Fruit fly (Drosophila melanogaster) whole organism, adult: ENCODE measurements around the gene CG15914.

ENCODE experiments used
- CG11617 ChIP-seq: fragments of 200-800 bp; sonication (Bioruptor generic); optimal IDR thresholded peaks from 2 replicates; lab custom pipeline; 2017; ENCODE audit warnings: mild to moderate bottlenecking, missing biosample characterization, missing genetic modification reagents, missing genetic modification characterization
- CG12768 ChIP-seq: fragments of 200-800 bp; sonication (Bioruptor generic); optimal IDR thresholded peaks from 2 replicates; lab custom pipeline; 2017; ENCODE audit warnings: missing biosample characterization, missing genetic modification characterization, mild to moderate bottlenecking, moderate library complexity, missing genetic modification reagents
- CG14711 ChIP-seq: fragments of 200-800 bp; sonication (Bioruptor generic); optimal IDR thresholded peaks from 2 replicates; lab custom pipeline; 2018; ENCODE audit warnings: missing biosample characterization, mild to moderate bottlenecking, missing genetic modification characterization, moderate library complexity
- CG1620 ChIP-seq: fragments of 200-800 bp; sonication (Bioruptor generic); optimal IDR thresholded peaks from 2 replicates; lab custom pipeline; 2016; ENCODE audit warnings: missing biosample characterization, missing genetic modification characterization
- CG33017 ChIP-seq: fragments of 200-800 bp; sonication (Bioruptor generic); optimal IDR thresholded peaks from 2 replicates; lab custom pipeline; 2018; ENCODE audit warnings: missing biosample characterization, mild to moderate bottlenecking, missing genetic modification characterization, moderate library complexity
- CG5204 ChIP-seq: fragments of 200-800 bp; sonication (Bioruptor generic); optimal IDR thresholded peaks from 2 replicates; lab custom pipeline; 2016; ENCODE audit warnings: missing biosample characterization, missing genetic modification characterization
- CG7045 ChIP-seq: fragments of 200-800 bp; sonication (Bioruptor generic); optimal IDR thresholded peaks from 2 replicates; lab custom pipeline; 2017; ENCODE audit warnings: missing biosample characterization, mild to moderate bottlenecking, missing genetic modification characterization
- CG7101 ChIP-seq: fragments of 200-800 bp; sonication (Bioruptor generic); optimal IDR thresholded peaks from 2 replicates; lab custom pipeline; 2018; ENCODE audit warnings: missing biosample characterization, mild to moderate bottlenecking, missing genetic modification characterization, moderate library complexity
- Clk ChIP-seq: fragments of 200-800 bp; sonication (Bioruptor generic); optimal IDR thresholded peaks from 2 replicates; lab custom pipeline; 2017; ENCODE audit warnings: missing biosample characterization, missing genetic modification characterization
- Crg-1 ChIP-seq: fragments of 200-800 bp; sonication (Bioruptor generic); optimal IDR thresholded peaks from 2 replicates; lab custom pipeline; 2016; ENCODE audit warnings: missing biosample characterization, missing genetic modification characterization
- Hr96 ChIP-seq: fragments of 200-800 bp; sonication (Bioruptor generic); optimal IDR thresholded peaks from 2 replicates; lab custom pipeline; 2016; ENCODE audit warnings: missing biosample characterization, missing genetic modification characterization
- Mnt ChIP-seq: fragments of 200-800 bp; sonication (Bioruptor generic); optimal IDR thresholded peaks from 2 replicates; lab custom pipeline; 2016; ENCODE audit warnings: missing biosample characterization, mild to moderate bottlenecking, missing genetic modification characterization
- bab1 ChIP-seq: fragments of 200-800 bp; sonication (Bioruptor generic); optimal IDR thresholded peaks from 3 replicates; lab custom pipeline; 2019; ENCODE audit warnings: missing biosample characterization, mild to moderate bottlenecking, missing genetic modification characterization, moderate library complexity
- cic ChIP-seq: fragments of 200-800 bp; sonication (Bioruptor generic); optimal IDR thresholded peaks from 2 replicates; lab custom pipeline; 2017; ENCODE audit warnings: missing biosample characterization, mild to moderate bottlenecking, missing genetic modification characterization, moderate library complexity
- cnc ChIP-seq, 2 experiments: fragments of >200 bp; optimal IDR thresholded peaks; 2 replicates each; lab custom pipeline; 2017
- kay ChIP-seq: fragments of 200-800 bp; sonication (Bioruptor generic); peaks from one replicate; lab custom pipeline; 2016; ENCODE audit warnings: missing biosample characterization, missing genetic modification characterization, borderline replicate concordance
- ovo ChIP-seq: fragments of 200-800 bp; sonication (Bioruptor generic); optimal IDR thresholded peaks from 2 replicates; lab custom pipeline; 2016; ENCODE audit warnings: missing biosample characterization, missing genetic modification characterization
- pad ChIP-seq: fragments of 200-800 bp; sonication (Bioruptor generic); optimal IDR thresholded peaks from 3 replicates; lab custom pipeline; 2017; ENCODE audit warnings: missing biosample characterization, missing genetic modification characterization, mild to moderate bottlenecking, moderate library complexity, missing genetic modification reagents
- tj ChIP-seq: fragments of 200-800 bp; sonication (Bioruptor generic); optimal IDR thresholded peaks from 3 replicates; lab custom pipeline; 2017; ENCODE audit warnings: missing biosample characterization, mild to moderate bottlenecking, missing genetic modification characterization, moderate library complexity
- toe ChIP-seq: fragments of 200-800 bp; sonication (Bioruptor generic); optimal IDR thresholded peaks from 2 replicates; lab custom pipeline; 2016; ENCODE audit warnings: missing biosample characterization, missing genetic modification characterization

The CG15914 gene

dm6 chrX:15889780-15890608, 36.8 kb downstream of the CG15914 start, which contains the start of the genes MSBP and CG15916:
Gene MSBP, minus strand, starts transcription at chrX:15890109.
Gene CG15916, plus strand, starts transcription at chrX:15890589.
- TF ChIP-seq CG1620 (peak; percentile 31), Mnt (GFP tag; lab: Kevin White, UChicago) (peak; percentile 14), Clk (GFP tag; lab: Kevin White, UChicago) (no peak), CG14711 (tag; lab: Kevin White, UChicago) (peak; percentile 3), CG12768 (GFP tag; lab: Kevin White, UChicago) (no peak), cic (GFP tag; lab: Kevin White, UChicago) (no peak), toe (GFP tag; lab: Kevin White, UChicago) (peak; percentile 27), ovo (GFP tag; lab: Kevin White, UChicago) (peak; percentile 56), CG11617 (GFP tag; lab: Kevin White, UChicago) (peak; percentile 16), tj (GFP tag; lab: Kevin White, UChicago) (peak; percentile 22), CG7101 (tag; lab: Kevin White, UChicago) (peak; percentile 13)

- TF ChIP-seq Mnt (GFP tag; lab: Kevin White, UChicago) (peak; percentile 64), cnc (optimal IDR thresholded peaks at IDR 0.05; lab: Kevin White, UChicago) (no peak), pad (peak; percentile 31), tj (GFP tag; lab: Kevin White, UChicago) (peak; percentile 38), Crg-1 (GFP tag; lab: Kevin White, UChicago) (no peak), bab1 (peak; percentile 19), CG33017 (tag; lab: Kevin White, UChicago) (peak; percentile 6), CG14711 (tag; lab: Kevin White, UChicago) (peak; percentile 22), CG7101 (tag; lab: Kevin White, UChicago) (peak; percentile 64), kay (no peak), CG11617 (GFP tag; lab: Kevin White, UChicago) (peak; percentile 46)
Observed at dm6 chrX:15891606-15892345, 38.6 kb downstream of the CG15914 start, which contains the start of gene shi. Gene shi, plus strand, starts transcription at chrX:15892116.

- TF ChIP-seq CG14711 (tag; lab: Kevin White, UChicago) (no peak), cic (GFP tag; lab: Kevin White, UChicago) (no peak), bab1 (no peak), CG7045 (GFP tag; lab: Kevin White, UChicago) (no peak), Hr96 (GFP tag; lab: Kevin White, UChicago) (no peak), CG12768 (GFP tag; lab: Kevin White, UChicago) (no peak), kay (no peak), Mnt (GFP tag; lab: Kevin White, UChicago) (no peak), CG1620 (no peak), CG5204 (GFP tag; lab: Kevin White, UChicago) (no peak), tj (GFP tag; lab: Kevin White, UChicago) (no peak), toe (GFP tag; lab: Kevin White, UChicago) (no peak), CG11617 (GFP tag; lab: Kevin White, UChicago) (no peak), cnc (optimal IDR thresholded peaks at IDR 0.05; lab: Kevin White, UChicago) (no peak), CG7101 (tag; lab: Kevin White, UChicago) (no peak), Clk (GFP tag; lab: Kevin White, UChicago) (no peak), Crg-1 (GFP tag; lab: Kevin White, UChicago) (no peak), pad (no peak)
Observed at dm6 chrX:15893732-15894264, 40.6 kb downstream of the CG15914 start.
